Worm (Caenorhabditis elegans) whole organism, young adult: ENCODE measurements around the gene tbx-31.

ENCODE experiments used
- B0261.1 ChIP-seq: sonication (generic microtip); optimal IDR thresholded peaks from 2 replicates; lab custom pipeline; 2016; ENCODE audit warnings: mild to moderate bottlenecking, missing genetic modification characterization, moderate library complexity, missing compliant biosample characterization
- D2030.7 ChIP-seq: fragments of 200-800 bp; sonication (Bioruptor generic); IDR thresholded peaks from 2 replicates; pipeline ENCODE4 v1.3.6; 2022; ENCODE audit warnings: missing genetic modification reagents, missing genetic modification characterization, missing compliant biosample characterization
- F10E7.11 ChIP-seq: sonication (generic microtip); optimal IDR thresholded peaks from 2 replicates; lab custom pipeline; 2017; ENCODE audit warnings: mild to moderate bottlenecking, missing genetic modification characterization, moderate library complexity, missing compliant biosample characterization
- F23B12.7 ChIP-seq: sonication (generic microtip); optimal IDR thresholded peaks from 2 replicates; lab custom pipeline; 2017; ENCODE audit warnings: missing genetic modification characterization, mild to moderate bottlenecking, missing compliant biosample characterization, antibody characterized with exemption, moderate library complexity; ENCODE audit not compliant: insufficient read depth
- F52B5.7 ChIP-seq: sonication (generic microtip); optimal IDR thresholded peaks from 2 replicates; lab custom pipeline; 2016; ENCODE audit warnings: mild to moderate bottlenecking, missing genetic modification characterization, missing compliant biosample characterization
- F57C9.4 ChIP-seq: sonication (generic microtip); optimal IDR thresholded peaks from 2 replicates; lab custom pipeline; 2017; ENCODE audit warnings: mild to moderate bottlenecking, missing genetic modification characterization, missing compliant biosample characterization
- Y56A3A.18 ChIP-seq: fragments of 200-800 bp; sonication (Bioruptor generic); IDR thresholded peaks from 2 replicates; pipeline ENCODE4 v1.3.6; 2022; ENCODE audit warnings: missing genetic modification reagents, missing genetic modification characterization, missing compliant biosample characterization
- ZK185.1 ChIP-seq: sonication (generic microtip); optimal IDR thresholded peaks from 2 replicates; lab custom pipeline; 2016; ENCODE audit warnings: mild to moderate bottlenecking, missing genetic modification characterization, missing compliant biosample characterization; ENCODE audit not compliant: poor library complexity, severe bottlenecking
- ama-1 ChIP-seq, 3 experiments: fragments of 150-350 bp in 1 of 3; sonication (generic microtip) in 2 of 3; optimal IDR thresholded peaks; 2 replicates each; lab custom pipeline; 2014 to 2018; ENCODE audit warnings: missing biosample characterization in 2 of 3, missing genetic modification characterization in 2 of 3, missing genetic modification reagents in 2 of 3
- aptf-2 ChIP-seq: fragments of 200-800 bp; sonication (Bioruptor generic); conservative IDR thresholded peaks from 2 replicates; pipeline ENCODE4 v1.3.6; 2022; ENCODE audit warnings: missing genetic modification reagents, missing genetic modification characterization, missing compliant biosample characterization
- atf-7 ChIP-seq: sonication (generic microtip); optimal IDR thresholded peaks from 2 replicates; lab custom pipeline; 2017; ENCODE audit warnings: mild to moderate bottlenecking, missing genetic modification characterization, missing compliant biosample characterization
- athp-1 ChIP-seq: sonication (generic microtip); optimal IDR thresholded peaks from 2 replicates; lab custom pipeline; 2017; ENCODE audit warnings: mild to moderate bottlenecking, missing genetic modification characterization, missing compliant biosample characterization
- attf-3 ChIP-seq: fragments of 200-800 bp; sonication (Bioruptor generic); conservative IDR thresholded peaks from 2 replicates; pipeline ENCODE4 v1.3.6; 2022; ENCODE audit warnings: missing genetic modification reagents, missing genetic modification characterization, missing compliant biosample characterization
- ccch-3 ChIP-seq: fragments of 200-800 bp; sonication (Bioruptor generic); optimal IDR thresholded peaks from 2 replicates; lab custom pipeline; 2018; ENCODE audit warnings: mild to moderate bottlenecking, missing genetic modification characterization, missing compliant biosample characterization
- cebp-1 ChIP-seq, 2 experiments: fragments of 200-800 bp in 1 of 2; sonication (Bioruptor generic) in 1 of 2; sonication (generic microtip) in 1 of 2; IDR thresholded peaks in 1 of 2; optimal IDR thresholded peaks in 1 of 2; 2 replicates each; pipeline versions ENCODE4 v1.3.6 to Lab custom; 2017 to 2022; ENCODE audit warnings: missing compliant biosample characterization in 2 of 2, missing genetic modification characterization in 2 of 2, mild to moderate bottlenecking in 1 of 2, missing genetic modification reagents in 1 of 2, moderate library complexity in 1 of 2
- ceh-100 ChIP-seq: fragments of 200-800 bp; sonication (Bioruptor generic); IDR thresholded peaks from 2 replicates; pipeline ENCODE4 v1.3.6; 2022; ENCODE audit warnings: missing genetic modification reagents, missing genetic modification characterization, missing compliant biosample characterization
- ceh-91 ChIP-seq: fragments of 200-800 bp; sonication (Bioruptor generic); IDR thresholded peaks from 2 replicates; pipeline ENCODE4 v1.3.6; 2022; ENCODE audit warnings: missing genetic modification reagents, missing genetic modification characterization, missing compliant biosample characterization
- dox-1 ChIP-seq: fragments of 200-800 bp; sonication (Bioruptor generic); IDR thresholded peaks from 2 replicates; pipeline ENCODE4 v1.3.6; 2022; ENCODE audit warnings: missing genetic modification reagents, missing genetic modification characterization, missing compliant biosample characterization
- egl-18 ChIP-seq: fragments of 200-800 bp; sonication (Bioruptor generic); IDR thresholded peaks from 2 replicates; pipeline ENCODE4 v1.3.6; 2022; ENCODE audit warnings: missing genetic modification reagents, missing genetic modification characterization, missing compliant biosample characterization
- ekl-4 ChIP-seq: fragments of 200-800 bp; sonication (Bioruptor generic); IDR thresholded peaks from 2 replicates; pipeline ENCODE4 v1.3.6; 2022; ENCODE audit warnings: missing genetic modification reagents, missing genetic modification characterization, missing compliant biosample characterization
- fkh-3 ChIP-seq: sonication (generic microtip); optimal IDR thresholded peaks from 2 replicates; lab custom pipeline; 2016; ENCODE audit warnings: mild to moderate bottlenecking, missing genetic modification characterization, missing compliant biosample characterization
- him-1 ChIP-seq: sonication (generic microtip); optimal IDR thresholded peaks from 2 replicates; lab custom pipeline; 2016; ENCODE audit warnings: missing genotype, missing genetic modification reagents, missing genetic modification characterization, missing compliant biosample characterization
- hrde-1 ChIP-seq: sonication (generic microtip); optimal IDR thresholded peaks from 2 replicates; lab custom pipeline; 2016; ENCODE audit warnings: missing genetic modification characterization, mild to moderate bottlenecking, missing compliant biosample characterization, moderate library complexity, missing genotype, missing genetic modification reagents, borderline replicate concordance
- let-526 ChIP-seq: fragments of 200-800 bp; sonication (Bioruptor generic); IDR thresholded peaks from 2 replicates; pipeline ENCODE4 v1.3.6; 2022; ENCODE audit warnings: missing genetic modification reagents, missing genetic modification characterization, missing compliant biosample characterization
- lin-26 ChIP-seq: fragments of 200-800 bp; sonication (Bioruptor generic); IDR thresholded peaks from 2 replicates; pipeline ENCODE4 v1.3.6; 2022; ENCODE audit warnings: missing genetic modification reagents, missing genetic modification characterization, missing compliant biosample characterization
- lin-35 ChIP-seq, 3 experiments: fragments of 150-350 bp in 2 of 3; sonication (generic microtip) in 1 of 3; optimal IDR thresholded peaks; 2 replicates each; lab custom pipeline; 2014 to 2018; ENCODE audit warnings: missing biosample characterization in 3 of 3, missing genetic modification characterization in 3 of 3, missing genetic modification reagents in 3 of 3
- lir-1 ChIP-seq: fragments of 200-800 bp; sonication (Bioruptor generic); conservative IDR thresholded peaks from 2 replicates; pipeline ENCODE4 v1.3.6; 2022; ENCODE audit warnings: missing genetic modification reagents, missing genetic modification characterization, missing compliant biosample characterization
- madf-10 ChIP-seq: sonication (generic microtip); optimal IDR thresholded peaks from 2 replicates; lab custom pipeline; 2016; ENCODE audit warnings: mild to moderate bottlenecking, missing genetic modification characterization, missing compliant biosample characterization
- mcd-1 ChIP-seq: fragments of 200-800 bp; sonication (Bioruptor generic); IDR thresholded peaks from 2 replicates; pipeline ENCODE4 v1.3.6; 2022; ENCODE audit warnings: missing genetic modification reagents, missing genetic modification characterization, missing compliant biosample characterization
- nfya-1 ChIP-seq: sonication (generic microtip); optimal IDR thresholded peaks from 2 replicates; lab custom pipeline; 2017; ENCODE audit warnings: antibody characterized with exemption, missing compliant biosample characterization, missing genetic modification characterization, borderline replicate concordance; ENCODE audit not compliant: insufficient read depth
- nfyb-1 ChIP-seq: fragments of 200-800 bp; sonication (Bioruptor generic); IDR thresholded peaks from 2 replicates; pipeline ENCODE4 v1.3.6; 2022; ENCODE audit warnings: missing genetic modification reagents, missing genetic modification characterization, missing compliant biosample characterization
- nhr-179 ChIP-seq: sonication (generic microtip); optimal IDR thresholded peaks from 2 replicates; lab custom pipeline; 2016; ENCODE audit warnings: mild to moderate bottlenecking, missing genetic modification characterization, missing compliant biosample characterization
- nhr-90 ChIP-seq: sonication (generic microtip); optimal IDR thresholded peaks from 2 replicates; lab custom pipeline; 2016; ENCODE audit warnings: missing genotype, mild to moderate bottlenecking, missing genetic modification characterization, missing compliant biosample characterization
- pha-4 ChIP-seq: fragments of 150-350 bp; sonication (generic microtip); optimal IDR thresholded peaks from 2 replicates; lab custom pipeline; 2014; ENCODE audit warnings: missing biosample characterization, missing genetic modification reagents, missing genetic modification characterization
- rpc-1 ChIP-seq, 2 experiments: fragments of 150-350 bp in 1 of 2; sonication (generic microtip) in 1 of 2; optimal IDR thresholded peaks; 2 replicates each; lab custom pipeline; 2014 to 2018; ENCODE audit warnings: missing biosample characterization in 1 of 2, missing genetic modification characterization in 1 of 2, missing genetic modification reagents in 1 of 2, missing genotype in 1 of 2
- sdz-38 ChIP-seq: sonication (generic microtip); optimal IDR thresholded peaks from 2 replicates; lab custom pipeline; 2016; ENCODE audit warnings: missing genotype, missing genetic modification characterization, missing compliant biosample characterization
- sea-2 ChIP-seq: fragments of 200-800 bp; sonication (Bioruptor generic); IDR thresholded peaks from 2 replicates; pipeline ENCODE4 v1.3.6; 2022; ENCODE audit warnings: missing genetic modification characterization, missing compliant biosample characterization
- snpc-4 ChIP-seq, 5 experiments: fragments of 150-350 bp in 1 of 5; sonication (generic microtip) in 4 of 5; optimal IDR thresholded peaks; 2 replicates each; lab custom pipeline; 2014 to 2018; ENCODE audit warnings: missing genetic modification characterization in 5 of 5, missing biosample characterization in 3 of 5, antibody characterized with exemption in 2 of 5, mild to moderate bottlenecking in 2 of 5, missing compliant biosample characterization in 2 of 5, missing genotype in 2 of 5, moderate library complexity in 2 of 5, missing genetic modification reagents in 1 of 5
- sptf-2 ChIP-seq: fragments of 200-800 bp; sonication (Bioruptor generic); optimal IDR thresholded peaks from 2 replicates; lab custom pipeline; 2018; ENCODE audit warnings: mild to moderate bottlenecking, missing genetic modification characterization, missing compliant biosample characterization
- unc-130 ChIP-seq: sonication (generic microtip); optimal IDR thresholded peaks from 2 replicates; lab custom pipeline; 2016; ENCODE audit warnings: missing genetic modification reagents, missing genetic modification characterization, missing compliant biosample characterization
- ztf-26 ChIP-seq: sonication (generic microtip); optimal IDR thresholded peaks from 2 replicates; lab custom pipeline; 2017; ENCODE audit warnings: missing genetic modification characterization, missing compliant biosample characterization

Gene tbx-31

DNA sequence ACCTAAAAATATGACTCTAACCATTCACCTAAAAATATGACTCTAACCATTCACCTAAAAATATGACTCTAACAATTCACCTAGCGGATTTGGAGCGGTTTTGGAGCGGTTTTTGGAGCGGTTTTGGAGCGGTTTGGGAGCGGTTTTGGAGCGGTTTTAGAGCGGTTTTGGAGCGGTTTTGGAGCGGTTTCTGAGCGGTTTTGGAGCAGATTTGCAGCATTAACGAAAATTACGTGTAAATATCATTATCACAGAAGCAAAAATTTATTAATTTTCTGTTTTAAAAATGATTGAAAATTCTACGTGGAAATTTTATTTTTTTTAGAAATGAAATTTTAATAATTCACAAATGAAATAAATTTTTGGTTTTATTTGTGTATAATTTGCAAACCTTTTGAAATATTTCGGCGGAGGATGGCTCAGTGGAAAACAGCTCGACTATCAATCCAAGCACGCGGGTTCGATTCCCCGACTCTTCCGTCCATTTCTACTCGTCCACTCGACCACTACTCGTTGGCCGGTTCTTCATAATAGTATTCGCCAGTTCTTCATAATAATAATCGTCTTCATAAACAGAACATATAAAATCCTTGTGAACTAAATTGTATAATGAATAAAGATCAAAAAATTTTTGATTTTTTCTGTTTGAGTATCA, 30.4 kb downstream of the tbx-31 start (continued):
- TF ChIP-seq B0261.1 (tag; lab: Kevin White, UChicago) (peak; percentile 46), egl-18 (GFP tag; lab: Robert Waterston, UW) (no peak), nfyb-1 (GFP tag; lab: Robert Waterston, UW) (no peak), ekl-4 (GFP tag; lab: Robert Waterston, UW) (no peak), mcd-1 (GFP tag; lab: Robert Waterston, UW) (no peak), ama-1 (optimal IDR thresholded peaks at IDR 0.05; lab: Kevin White, UChicago) (no peak), ama-1 (GFP tag; optimal IDR thresholded peaks at IDR 0.05; lab: Kevin White, UChicago) (peak in 1 of 2 experiments; percentile 47), D2030.7 (no peak), ZK185.1 (tag; lab: Kevin White, UChicago) (no peak), hrde-1 (tag; lab: Kevin White, UChicago) (no peak), nfya-1 (no peak), snpc-4 (GFP tag; optimal IDR thresholded peaks at IDR 0.05; lab: Kevin White, UChicago) (peak; percentile 56), snpc-4 (tag; optimal IDR thresholded peaks at IDR 0.05; lab: Kevin White, UChicago) (peak in 1 of 4 experiments; percentile 26), sdz-38 (tag; lab: Kevin White, UChicago) (no peak), sptf-2 (no peak), aptf-2 (GFP tag; lab: Robert Waterston, UW) (no peak), ztf-26 (tag; lab: Kevin White, UChicago) (no peak), him-1 (tag; lab: Kevin White, UChicago) (peak; percentile 91), ceh-91 (no peak)

DNA sequence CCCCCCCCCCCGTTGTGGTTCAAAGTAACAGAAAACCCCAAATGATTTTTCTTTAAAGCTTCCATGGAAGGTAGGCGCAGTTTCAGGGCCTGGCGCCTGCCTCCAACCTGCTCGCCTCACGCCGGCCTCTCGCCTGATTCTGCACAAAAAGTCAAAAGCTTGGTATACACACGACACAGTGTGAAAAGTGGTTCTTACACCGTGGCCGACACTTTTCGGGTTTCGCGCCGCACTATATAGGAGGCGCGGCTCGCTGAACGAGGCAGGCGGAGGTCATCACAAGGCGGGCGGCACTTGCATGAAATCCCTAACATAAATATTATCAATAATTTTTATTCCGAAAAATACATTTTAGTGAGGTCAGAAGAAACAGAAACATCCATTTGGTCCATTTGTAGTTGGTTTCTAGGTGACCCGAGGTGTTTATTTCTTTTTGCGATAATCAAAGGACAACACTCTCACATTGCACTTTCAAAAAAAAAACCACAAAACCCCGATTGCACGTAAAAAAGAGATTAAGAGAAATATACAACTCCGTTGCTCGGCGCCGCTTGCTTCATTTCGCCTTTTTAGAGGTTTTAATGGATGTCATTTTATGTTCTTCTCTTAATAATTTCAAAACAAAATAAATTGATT, 43.0 kb downstream of the tbx-31 start, which contains the start of gene ZK380.2:
ZK380.2 (plus strand) TSS at position 586 of the 636 bp plus-strand sequence.
- TF ChIP-seq let-526 (GFP tag; lab: Robert Waterston, UW) = no peak
- TF ChIP-seq lin-26 (GFP tag; lab: Robert Waterston, UW) = no peak
- no peak for TF ChIP-seq ceh-100 (GFP tag; lab: Robert Waterston, UW)
- TF ChIP-seq snpc-4 (GFP tag; optimal IDR thresholded peaks at IDR 0.05; lab: Kevin White, UChicago) = no peak
- peak in 2 of 4 experiments; percentile 21 to 52 for TF ChIP-seq snpc-4 (tag; optimal IDR thresholded peaks at IDR 0.05; lab: Kevin White, UChicago)
- no peak for TF ChIP-seq unc-130 (GFP tag; lab: Kevin White, UChicago)
- TF ChIP-seq F52B5.7 (tag; lab: Kevin White, UChicago) = no peak
- TF ChIP-seq rpc-1 (optimal IDR thresholded peaks at IDR 0.05; lab: Kevin White, UChicago) = no peak
- no peak for TF ChIP-seq rpc-1 (tag; optimal IDR thresholded peaks at IDR 0.05; lab: Kevin White, UChicago)
- TF ChIP-seq sea-2 = no peak

DNA sequence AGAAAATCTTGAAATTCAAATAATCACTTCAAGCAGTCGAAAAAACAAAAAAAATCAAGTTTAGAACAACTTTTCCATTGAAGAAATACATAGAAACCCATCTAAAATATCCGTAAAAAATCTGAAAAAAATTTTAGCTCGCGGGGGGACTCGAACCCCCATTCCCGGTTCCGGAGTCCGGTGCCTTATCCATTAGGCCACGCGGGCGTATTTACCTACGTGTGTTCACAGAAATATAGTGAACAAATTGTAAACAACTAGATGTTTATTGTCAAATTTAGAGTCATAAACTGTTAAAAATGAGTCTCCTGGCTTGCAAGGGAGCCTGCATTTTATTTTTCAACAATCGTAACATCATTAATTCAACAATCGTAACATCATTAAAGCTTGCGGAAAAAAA, 44.2 kb downstream of the tbx-31 start:
- TF ChIP-seq nhr-179 (no peak), attf-3 (GFP tag; lab: Robert Waterston, UW) (no peak), him-1 (tag; lab: Kevin White, UChicago) (peak; percentile 10), cebp-1 (GFP tag; IDR thresholded peaks at IDR 0.05; lab: Robert Waterston, UW) (no peak), cebp-1 (tag; optimal IDR thresholded peaks at IDR 0.05; lab: Kevin White, UChicago) (no peak), mcd-1 (GFP tag; lab: Robert Waterston, UW) (no peak), lin-35 (GFP tag; optimal IDR thresholded peaks at IDR 0.05; lab: Kevin White, UChicago) (no peak), ccch-3 (GFP tag; lab: Kevin White, UChicago) (no peak), ekl-4 (GFP tag; lab: Robert Waterston, UW) (no peak), rpc-1 (optimal IDR thresholded peaks at IDR 0.05; lab: Kevin White, UChicago) (peak; percentile 40), rpc-1 (tag; optimal IDR thresholded peaks at IDR 0.05; lab: Kevin White, UChicago) (peak; percentile 70), dox-1 (GFP tag; lab: Robert Waterston, UW) (no peak), Y56A3A.18 (GFP tag; lab: Robert Waterston, UW) (no peak), B0261.1 (tag; lab: Kevin White, UChicago) (peak; percentile 40), F10E7.11 (no peak), lir-1 (GFP tag; lab: Robert Waterston, UW) (no peak), F57C9.4 (tag; lab: Kevin White, UChicago) (no peak), athp-1 (no peak), madf-10 (tag; lab: Kevin White, UChicago) (no peak), ceh-91 (no peak), pha-4 (tag; lab: Kevin White, UChicago) (no peak), fkh-3 (tag; lab: Kevin White, UChicago) (no peak), atf-7 (tag; lab: Kevin White, UChicago) (no peak), nhr-90 (tag; lab: Kevin White, UChicago) (no peak), F23B12.7 (tag; lab: Kevin White, UChicago) (no peak)
